Worm (Caenorhabditis elegans) whole organism, L4 larva: Measurements from ENCODE around the gene rsp-5.

Source experiments
- F49E8.2 ChIP-seq: sonication (generic microtip); optimal IDR thresholded peaks from 2 replicates; lab custom pipeline; 2016; ENCODE audit warnings: missing compliant biosample characterization, mild to moderate bottlenecking, missing genetic modification characterization, borderline replicate concordance
- T20F7.1 ChIP-seq: fragments of 200-800 bp; sonication (Bioruptor generic); optimal IDR thresholded peaks from 2 replicates; lab custom pipeline; 2018; ENCODE audit warnings: mild to moderate bottlenecking, missing genetic modification characterization, missing compliant biosample characterization
- T26A8.4 ChIP-seq: fragments of 200-800 bp; sonication (Bioruptor generic); IDR thresholded peaks from 2 replicates; pipeline ENCODE4 v1.3.6; 2022; ENCODE audit warnings: missing genetic modification characterization, missing compliant biosample characterization
- Y105C5A.15 ChIP-seq: fragments of 200-800 bp; sonication (Bioruptor generic); IDR thresholded peaks from 2 replicates; pipeline ENCODE4 v1.3.6; 2022; ENCODE audit warnings: missing genetic modification characterization, missing compliant biosample characterization
- Y75B8A.6 ChIP-seq: fragments of 200-800 bp; sonication (Bioruptor generic); IDR thresholded peaks from 2 replicates; pipeline ENCODE4 v1.3.6; 2022; ENCODE audit warnings: missing genetic modification reagents, missing genetic modification characterization, missing compliant biosample characterization
- ama-1 ChIP-seq: fragments of 150-350 bp; optimal IDR thresholded peaks from 2 replicates; lab custom pipeline; 2014; ENCODE audit warnings: inconsistent platforms, mixed read lengths
- arid-1 ChIP-seq: fragments of 200-800 bp; sonication (Bioruptor generic); conservative IDR thresholded peaks from 2 replicates; pipeline ENCODE4 v1.3.6; 2022; ENCODE audit warnings: missing genetic modification reagents, missing genetic modification characterization, missing compliant biosample characterization
- ctbp-1 ChIP-seq: fragments of 200-800 bp; sonication (Bioruptor generic); IDR thresholded peaks from 2 replicates; pipeline ENCODE4 v1.3.6; 2022; ENCODE audit warnings: missing genetic modification reagents, missing genetic modification characterization, missing compliant biosample characterization
- daf-12 ChIP-seq: fragments of 150-350 bp; optimal IDR thresholded peaks from 2 replicates; lab custom pipeline; 2014; ENCODE audit warnings: missing biosample characterization, missing genetic modification reagents, missing genetic modification characterization
- daf-16 ChIP-seq, 3 experiments: sonication (generic microtip); optimal IDR thresholded peaks; 2 replicates each; lab custom pipeline; 2016 to 2017; ENCODE audit warnings: missing genetic modification characterization in 3 of 3, missing genetic modification reagents in 3 of 3, mild to moderate bottlenecking in 2 of 3, missing compliant biosample characterization in 2 of 3, missing biosample characterization in 1 of 3, moderate library complexity in 1 of 3
- daf-19 ChIP-seq: fragments of 200-800 bp; sonication (Bioruptor generic); conservative IDR thresholded peaks from 2 replicates; pipeline ENCODE4 v1.3.6; 2022; ENCODE audit warnings: missing genetic modification characterization, missing compliant biosample characterization
- daf-8 ChIP-seq: fragments of 200-800 bp; sonication (Bioruptor generic); IDR thresholded peaks from 2 replicates; pipeline ENCODE4 v1.3.6; 2022; ENCODE audit warnings: missing genetic modification characterization, missing compliant biosample characterization
- dmd-6 ChIP-seq: fragments of 200-800 bp; sonication (Bioruptor generic); IDR thresholded peaks from 2 replicates; pipeline ENCODE4 v1.3.6; 2022; ENCODE audit warnings: missing genetic modification reagents, missing genetic modification characterization, missing compliant biosample characterization
- dpl-1 ChIP-seq: fragments of 150-350 bp; optimal IDR thresholded peaks from 2 replicates; lab custom pipeline; 2014; ENCODE audit warnings: missing biosample characterization, missing genetic modification reagents, missing genetic modification characterization
- duxl-1 ChIP-seq: sonication (generic microtip); optimal IDR thresholded peaks from 2 replicates; lab custom pipeline; 2016; ENCODE audit warnings: mild to moderate bottlenecking, missing genetic modification characterization, moderate library complexity, missing compliant biosample characterization; ENCODE audit not compliant: poor library complexity
- dve-1 ChIP-seq: sonication (generic microtip); optimal IDR thresholded peaks from 2 replicates; lab custom pipeline; 2017; ENCODE audit warnings: antibody characterized with exemption, mild to moderate bottlenecking, missing genetic modification characterization, missing compliant biosample characterization; ENCODE audit not compliant: insufficient read depth
- hlh-11 ChIP-seq: fragments of 200-800 bp; sonication (Bioruptor generic); optimal IDR thresholded peaks from 2 replicates; lab custom pipeline; 2018; ENCODE audit warnings: mild to moderate bottlenecking, missing genetic modification characterization, missing compliant biosample characterization
- hlh-30 ChIP-seq: sonication (generic microtip); optimal IDR thresholded peaks from 2 replicates; lab custom pipeline; 2017; ENCODE audit warnings: antibody characterized with exemption, mild to moderate bottlenecking, missing genetic modification characterization, missing compliant biosample characterization; ENCODE audit not compliant: insufficient read depth
- hmg-1.1 ChIP-seq: fragments of 200-800 bp; sonication (Bioruptor generic); IDR thresholded peaks from 2 replicates; pipeline ENCODE4 v1.3.6; 2022; ENCODE audit warnings: missing genetic modification reagents, missing genetic modification characterization, missing compliant biosample characterization
- jun-1 ChIP-seq: fragments of 150-350 bp; optimal IDR thresholded peaks from 2 replicates; lab custom pipeline; 2014; ENCODE audit warnings: missing biosample characterization, missing genetic modification reagents, missing genetic modification characterization
- lin-13 ChIP-seq: fragments of 150-350 bp; optimal IDR thresholded peaks from 2 replicates; lab custom pipeline; 2014; ENCODE audit warnings: missing biosample characterization, missing genetic modification reagents, missing genetic modification characterization
- lin-38 ChIP-seq: fragments of 200-800 bp; sonication (Bioruptor generic); IDR thresholded peaks from 2 replicates; pipeline ENCODE4 v1.3.6; 2022; ENCODE audit warnings: missing genetic modification reagents, missing genetic modification characterization, missing compliant biosample characterization
- lir-3 ChIP-seq: sonication (generic microtip); optimal IDR thresholded peaks from 2 replicates; lab custom pipeline; 2016; ENCODE audit warnings: mild to moderate bottlenecking, missing genetic modification characterization, missing compliant biosample characterization
- lsy-2 ChIP-seq, 2 experiments: fragments of 150-350 bp in 1 of 2; sonication (generic microtip) in 1 of 2; optimal IDR thresholded peaks; 2 replicates each; lab custom pipeline; 2014 to 2017; ENCODE audit warnings: missing biosample characterization in 2 of 2, missing genetic modification characterization in 2 of 2
- mdl-1 ChIP-seq, 2 experiments: fragments of 150-350 bp in 1 of 2; sonication (generic microtip) in 1 of 2; optimal IDR thresholded peaks; 2 replicates each; lab custom pipeline; 2014 to 2017; ENCODE audit warnings: missing biosample characterization in 2 of 2, missing genetic modification characterization in 2 of 2
- mxl-3 ChIP-seq: fragments of 200-800 bp; sonication (Bioruptor generic); optimal IDR thresholded peaks from 2 replicates; lab custom pipeline; 2018; ENCODE audit warnings: mild to moderate bottlenecking, missing genetic modification characterization, missing compliant biosample characterization
- nhr-10 ChIP-seq: fragments of 150-350 bp; optimal IDR thresholded peaks from 2 replicates; lab custom pipeline; 2014; ENCODE audit warnings: missing biosample characterization, missing genetic modification characterization
- nhr-11 ChIP-seq: fragments of 150-350 bp; optimal IDR thresholded peaks from 2 replicates; lab custom pipeline; 2014; ENCODE audit warnings: missing biosample characterization, missing genetic modification characterization
- nhr-28 ChIP-seq: fragments of 150-350 bp; optimal IDR thresholded peaks from 2 replicates; lab custom pipeline; 2014; ENCODE audit warnings: missing biosample characterization, missing genetic modification characterization
- nhr-41 ChIP-seq: fragments of 200-800 bp; sonication (Bioruptor generic); IDR thresholded peaks from 2 replicates; pipeline ENCODE4 v1.3.6; 2022; ENCODE audit warnings: missing genetic modification reagents, missing genetic modification characterization, missing compliant biosample characterization
- nhr-6 ChIP-seq: fragments of 150-350 bp; optimal IDR thresholded peaks from 2 replicates; lab custom pipeline; 2014; ENCODE audit warnings: missing biosample characterization, missing genetic modification characterization
- pha-4 ChIP-seq, 2 experiments: fragments of 150-350 bp in 1 of 2; fragments of 200-800 bp in 1 of 2; sonication (Bioruptor generic) in 1 of 2; IDR thresholded peaks in 1 of 2; optimal IDR thresholded peaks in 1 of 2; 2 replicates each; pipeline versions ENCODE4 v1.3.6 to Lab custom; 2014 to 2022; ENCODE audit warnings: missing genetic modification characterization in 2 of 2, missing genetic modification reagents in 2 of 2, missing biosample characterization in 1 of 2, missing compliant biosample characterization in 1 of 2
- php-3 ChIP-seq: fragments of 200-800 bp; sonication (Bioruptor generic); IDR thresholded peaks from 2 replicates; pipeline ENCODE4 v1.3.6; 2022; ENCODE audit warnings: missing genetic modification reagents, missing genetic modification characterization, missing compliant biosample characterization
- pqm-1 ChIP-seq: sonication (generic microtip); optimal IDR thresholded peaks from 2 replicates; lab custom pipeline; 2017; ENCODE audit warnings: missing biosample characterization, missing genetic modification characterization
- rbr-2 ChIP-seq: sonication (generic microtip); optimal IDR thresholded peaks from 2 replicates; lab custom pipeline; 2016; ENCODE audit warnings: missing genotype, missing genetic modification characterization, missing compliant biosample characterization
- saeg-2 ChIP-seq: fragments of 200-800 bp; sonication (Bioruptor generic); IDR thresholded peaks from 2 replicates; pipeline ENCODE4 v1.3.6; 2022; ENCODE audit warnings: missing genetic modification reagents, missing genetic modification characterization, missing compliant biosample characterization
- snpc-1.2 ChIP-seq: fragments of 200-800 bp; sonication (Bioruptor generic); IDR thresholded peaks from 2 replicates; pipeline ENCODE4 v1.3.6; 2022; ENCODE audit warnings: missing genetic modification reagents, missing genetic modification characterization, missing compliant biosample characterization
- vab-7 ChIP-seq: fragments of 200-800 bp; sonication (Bioruptor generic); IDR thresholded peaks from 2 replicates; pipeline ENCODE4 v1.3.6; 2022; ENCODE audit warnings: missing genetic modification reagents, missing genetic modification characterization, missing compliant biosample characterization
- zag-1 ChIP-seq: fragments of 150-350 bp; optimal IDR thresholded peaks from 2 replicates; lab custom pipeline; 2014; ENCODE audit warnings: missing biosample characterization, missing genetic modification characterization
- zfp-2 ChIP-seq: sonication (generic microtip); optimal IDR thresholded peaks from 2 replicates; lab custom pipeline; 2016; ENCODE audit warnings: mild to moderate bottlenecking, missing genetic modification characterization, missing compliant biosample characterization
- ztf-11 ChIP-seq: fragments of 150-350 bp; optimal IDR thresholded peaks from 2 replicates; lab custom pipeline; 2014; ENCODE audit warnings: missing biosample characterization, missing genetic modification characterization

rsp-5 gene

ce11 chrII:6448656-6449055 lies 41.3 kb upstream of the rsp-5 start:
- TF ChIP-seq ama-1 (lab: Kevin White, UChicago) (no peak), pqm-1 (peak; percentile 82), dmd-6 (GFP tag; lab: Robert Waterston, UW) (peak; percentile 39), hlh-11 (peak; percentile 49), mxl-3 (peak; percentile 69), mdl-1 (tag; optimal IDR thresholded peaks at IDR 0.05; lab: Kevin White, UChicago) (peak in 1 of 2 experiments; percentile 25), nhr-28 (peak; percentile 100), daf-8 (no peak), hlh-30 (tag; lab: Kevin White, UChicago) (peak; percentile 24), duxl-1 (no peak), vab-7 (GFP tag; lab: Robert Waterston, UW) (no peak), daf-16 (GFP tag; optimal IDR thresholded peaks at IDR 0.05; lab: Kevin White, UChicago) (no peak), daf-16 (tag; optimal IDR thresholded peaks at IDR 0.05; lab: Kevin White, UChicago) (peak; percentile 63), dve-1 (tag; lab: Kevin White, UChicago) (peak; percentile 40)
- TF ChIP-seq, all 104 proteins: peak for 9

- no peak for TF ChIP-seq nhr-41 (GFP tag; lab: Robert Waterston, UW)
- TF ChIP-seq ztf-11 (tag; lab: Kevin White, UChicago) = no peak
- TF ChIP-seq daf-16 (GFP tag; optimal IDR thresholded peaks at IDR 0.05; lab: Kevin White, UChicago) = no peak
- no peak for TF ChIP-seq daf-16 (tag; optimal IDR thresholded peaks at IDR 0.05; lab: Kevin White, UChicago)
- TF ChIP-seq Y105C5A.15 (GFP tag; lab: Robert Waterston, UW) = no peak
- no peak for TF ChIP-seq php-3 (GFP tag; lab: Robert Waterston, UW)
- TF ChIP-seq pqm-1 = peak; percentile 28
- no peak for TF ChIP-seq nhr-10 (tag; lab: Kevin White, UChicago)
- TF ChIP-seq jun-1 (tag; lab: Kevin White, UChicago) = no peak
- TF ChIP-seq lir-3 (tag; lab: Kevin White, UChicago) = no peak
- TF ChIP-seq nhr-28 = peak; percentile 60
- no peak for TF ChIP-seq pha-4 (GFP tag; IDR thresholded peaks at IDR 0.05; lab: Robert Waterston, UW)
- TF ChIP-seq pha-4 (tag; optimal IDR thresholded peaks at IDR 0.05; lab: Kevin White, UChicago) = no peak
- TF ChIP-seq F49E8.2 (tag; lab: Kevin White, UChicago) = no peak
- TF ChIP-seq lin-38 = no peak
- TF ChIP-seq Y75B8A.6 (GFP tag; lab: Robert Waterston, UW) = no peak
- no peak for TF ChIP-seq ctbp-1 (GFP tag; lab: Robert Waterston, UW)
- TF ChIP-seq mxl-3 = peak; percentile 54
- no peak for TF ChIP-seq zag-1
- TF ChIP-seq T26A8.4 (GFP tag; lab: Robert Waterston, UW) = no peak
- no peak for TF ChIP-seq lin-13 (GFP tag; lab: Kevin White, UChicago)
- no peak for TF ChIP-seq saeg-2 (GFP tag; lab: Robert Waterston, UW)
Observed at ce11 chrII:6449656-6450055, 40.3 kb upstream of the rsp-5 start, which contains the start of gene nhr-22. TSS of gene nhr-22 (minus strand) at chrII:6449792.

ce11 chrII:6453341-6453806 lies 36.6 kb upstream of the rsp-5 start, which contains the start of gene atg-16.2:
TSS of gene atg-16.2 (minus strand) at chrII:6453391.
- TF ChIP-seq nhr-11 (tag; lab: Kevin White, UChicago) (peak; percentile 42), lsy-2 (tag; optimal IDR thresholded peaks at IDR 0.05; lab: Kevin White, UChicago) (peak in 1 of 2 experiments; percentile 83), mdl-1 (tag; optimal IDR thresholded peaks at IDR 0.05; lab: Kevin White, UChicago) (peak in 1 of 2 experiments; percentile 53), daf-8 (no peak), pha-4 (GFP tag; IDR thresholded peaks at IDR 0.05; lab: Robert Waterston, UW) (no peak), pha-4 (tag; optimal IDR thresholded peaks at IDR 0.05; lab: Kevin White, UChicago) (peak; percentile 67), daf-19 (GFP tag; lab: Robert Waterston, UW) (0 out of 2 replicates have a peak, but pooled peaks have one; percentile 9), saeg-2 (GFP tag; lab: Robert Waterston, UW) (no peak), nhr-28 (peak; percentile 71), zfp-2 (tag; lab: Kevin White, UChicago) (no peak), rbr-2 (tag; lab: Kevin White, UChicago) (peak; percentile 37), dpl-1 (GFP tag; lab: Kevin White, UChicago) (peak; percentile 54), mxl-3 (peak; percentile 91), T20F7.1 (GFP tag; lab: Kevin White, UChicago) (peak; percentile 38), daf-12 (tag; lab: Kevin White, UChicago) (no peak), nhr-6 (tag; lab: Kevin White, UChicago) (peak; percentile 47), snpc-1.2 (GFP tag; lab: Robert Waterston, UW) (no peak), arid-1 (no peak), hlh-30 (tag; lab: Kevin White, UChicago) (peak; percentile 84), hmg-1.1 (GFP tag; lab: Robert Waterston, UW) (peak; percentile 46; the same call in 1 of the 2 replicates)
